Fruit fly (Drosophila melanogaster): ENCODE data around the gene CG15399.
A peak's percentile ranks its signal among the peaks of the same experiment; 100 is the strongest.

DNA sequence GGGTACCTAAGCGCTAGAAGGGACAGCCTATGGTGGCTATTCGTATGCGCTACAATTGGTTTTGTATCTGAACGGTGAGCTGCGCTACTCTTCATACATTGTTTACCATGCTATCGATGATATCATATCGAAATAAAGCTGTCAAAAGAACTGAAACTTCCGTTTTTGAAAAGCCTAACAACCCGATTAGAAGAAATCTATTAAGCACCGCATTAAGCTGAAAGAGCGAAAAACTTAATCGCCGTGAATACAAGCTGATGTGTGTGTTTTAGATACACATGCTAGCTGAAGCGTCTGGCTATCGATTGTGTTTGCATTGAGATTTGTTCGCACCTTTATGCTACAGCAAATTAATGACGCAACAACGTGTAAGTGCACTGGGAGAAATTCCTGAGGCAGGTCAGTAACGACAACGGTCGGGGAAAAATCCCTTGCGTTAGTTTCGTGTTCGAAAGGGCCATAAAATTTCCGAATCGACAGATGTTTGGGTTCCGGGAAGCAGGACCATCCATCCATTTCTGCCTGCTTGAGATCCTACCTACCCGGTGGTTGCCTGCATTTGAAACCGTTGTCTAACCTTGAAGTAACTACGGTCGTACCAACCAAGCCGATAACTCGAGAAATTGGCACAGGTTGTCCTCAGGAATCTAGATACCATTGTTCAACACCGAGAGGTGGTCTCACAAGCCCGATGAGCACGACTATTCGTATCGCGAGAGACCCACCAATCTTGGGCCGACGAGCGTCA is 21.1 kb downstream of the CG15399 start:
- peak; percentile 80 for TF ChIP-seq PHDP (tag; optimal IDR thresholded peaks at IDR 0.05)
- no peak for TF ChIP-seq gsb (GFP tag; IDR thresholded peaks at IDR 0.05)
- TF ChIP-seq ems (GFP tag; optimal IDR thresholded peaks at IDR 0.05), result peak; percentile 79
- peak; percentile 52 for TF ChIP-seq Sox102F (GFP tag; optimal IDR thresholded peaks at IDR 0.05)
- TF ChIP-seq psq (GFP tag; optimal IDR thresholded peaks at IDR 0.05), result peak; percentile 33
- no peak for TF ChIP-seq Opbp (GFP tag; IDR thresholded peaks at IDR 0.05; ENCODE audit: partially characterized antibody)
- TF ChIP-seq Hr39 (optimal IDR thresholded peaks at IDR 0.05), result no peak
- TF ChIP-seq Xbp1 (GFP tag; optimal IDR thresholded peaks at IDR 0.05), result peak; percentile 74
- peak; percentile 74 for TF ChIP-seq CG12155 (GFP tag; optimal IDR thresholded peaks at IDR 0.05)

Data from whole organism, embryonic.